Fruit fly (Drosophila melanogaster): ENCODE data around the gene CG11583.

The CG11583 gene

DNA sequence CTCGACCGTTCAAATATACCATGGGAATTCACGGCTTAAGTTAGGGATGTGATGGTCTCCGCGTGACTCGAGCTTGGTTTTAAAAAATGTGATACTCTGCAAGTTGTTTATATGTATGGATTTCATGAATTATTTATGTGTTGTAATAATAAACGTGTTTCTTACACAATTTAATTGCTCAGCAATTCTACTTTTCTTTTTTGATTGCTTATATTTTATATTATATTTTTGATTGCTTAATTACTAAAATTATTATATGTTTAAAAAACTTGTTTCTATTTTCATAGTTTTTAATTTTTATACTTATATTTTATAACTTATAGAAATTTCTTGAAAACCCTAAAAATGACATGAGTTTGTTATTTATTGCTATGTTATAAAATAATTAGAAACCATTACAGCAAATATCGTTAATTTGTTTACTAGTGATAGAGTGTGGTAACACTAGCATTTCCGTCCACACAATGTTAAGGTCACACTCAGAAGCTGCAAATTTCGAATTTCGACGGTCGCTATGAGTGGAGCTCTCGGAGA, 28.2 kb downstream of the CG11583 start, which contains the start of the genes ago and CG1265 (continued):
- no peak; the same call in 2 of the 3 replicates for TF ChIP-seq vnd (GFP tag; IDR thresholded peaks at IDR 0.05; ENCODE audit: partially characterized antibody)
- TF ChIP-seq CG10462 (GFP tag; optimal IDR thresholded peaks at IDR 0.05) = no peak
- TF ChIP-seq sens-2 (GFP tag; IDR thresholded peaks at IDR 0.05) = peak; percentile 31; the same call in 1 of the 2 replicates
- TF ChIP-seq Nf-YB (GFP tag; optimal IDR thresholded peaks at IDR 0.05) = peak; percentile 5
- TF ChIP-seq CG6654 (GFP tag; optimal IDR thresholded peaks at IDR 0.05) = no peak
- TF ChIP-seq fu2 (GFP tag; optimal IDR thresholded peaks at IDR 0.05) = no peak
- TF ChIP-seq Scr (GFP tag; IDR thresholded peaks at IDR 0.05; ENCODE audit: partially characterized antibody) = peak; percentile 54
- no peak for TF ChIP-seq CG1233 (GFP tag; optimal IDR thresholded peaks at IDR 0.05)
- peak; percentile 39; the same call in 2 of the 4 replicates for TF ChIP-seq Dll (GFP tag; IDR thresholded peaks at IDR 0.05; ENCODE audit: partially characterized antibody)
- no peak for TF ChIP-seq tll (GFP tag; optimal IDR thresholded peaks at IDR 0.05)
- TF ChIP-seq amos (GFP tag; IDR thresholded peaks at IDR 0.05; ENCODE audit: partially characterized antibody) = peak; percentile 61
- TF ChIP-seq Med (GFP tag) = peak; percentile 74
- peak in 1 of 2 experiments; percentile 30 for TF ChIP-seq insv (GFP tag; optimal IDR thresholded peaks at IDR 0.05)
- TF ChIP-seq ttk (GFP tag; IDR thresholded peaks at IDR 0.05) = no peak
- TF ChIP-seq ash1 (GFP tag; optimal IDR thresholded peaks at IDR 0.05) = no peak
- TF ChIP-seq Fer2 (tag; optimal IDR thresholded peaks at IDR 0.05) = peak; percentile 19
- peak; percentile 49 for TF ChIP-seq B-H2 (GFP tag; optimal IDR thresholded peaks at IDR 0.05)
- no peak for TF ChIP-seq CG14965 (GFP tag; optimal IDR thresholded peaks at IDR 0.05; ENCODE audit: borderline replicate concordance)
- no peak for TF ChIP-seq CG8359 (GFP tag; optimal IDR thresholded peaks at IDR 0.05; ENCODE audit: borderline replicate concordance)
- TF ChIP-seq CG10979 (tag; optimal IDR thresholded peaks at IDR 0.05) = no peak
- TF ChIP-seq chm (GFP tag; IDR thresholded peaks at IDR 0.05) = no peak
- TF ChIP-seq CTCF (GFP tag; optimal IDR thresholded peaks at IDR 0.05) = no peak
- no peak for TF ChIP-seq sima (GFP tag; optimal IDR thresholded peaks at IDR 0.05)
- no peak for TF ChIP-seq CG12942 (GFP tag; optimal IDR thresholded peaks at IDR 0.05)
- TF ChIP-seq pnt (GFP tag; optimal IDR thresholded peaks at IDR 0.05) = no peak
- no peak for TF ChIP-seq ac (GFP tag; optimal IDR thresholded peaks at IDR 0.05)
- peak; percentile 10 for TF ChIP-seq caup (GFP tag; optimal IDR thresholded peaks at IDR 0.05; ENCODE audit: severe bottlenecking)
- peak; percentile 47 for TF ChIP-seq CG30020 (tag; optimal IDR thresholded peaks at IDR 0.05)
- peak; percentile 31 for TF ChIP-seq Oli (tag; optimal IDR thresholded peaks at IDR 0.05)
- TF ChIP-seq mld (GFP tag; IDR thresholded peaks at IDR 0.05; ENCODE audit: partially characterized antibody) = no peak
- no peak for TF ChIP-seq CG31388 (GFP tag; optimal IDR thresholded peaks at IDR 0.05)
- peak; percentile 34; the same call in 1 of the 2 replicates for TF ChIP-seq vvl (GFP tag; IDR thresholded peaks at IDR 0.05)
- TF ChIP-seq CG31365 (tag; optimal IDR thresholded peaks at IDR 0.05) = no peak
- no peak for TF ChIP-seq HmgZ (tag; optimal IDR thresholded peaks at IDR 0.05)
- peak; percentile 46 for TF ChIP-seq CG15601 (tag; optimal IDR thresholded peaks at IDR 0.05)
- no peak for TF ChIP-seq nerfin-1 (tag; optimal IDR thresholded peaks at IDR 0.05)
- no peak for TF ChIP-seq NK7.1 (GFP tag; optimal IDR thresholded peaks at IDR 0.05)
- TF ChIP-seq Dad (GFP tag; optimal IDR thresholded peaks at IDR 0.05) = no peak
- TF ChIP-seq Rfx (GFP tag; IDR thresholded peaks at IDR 0.05) = peak; percentile 68
- no peak for TF ChIP-seq Hand (GFP tag; optimal IDR thresholded peaks at IDR 0.05)
- no peak for TF ChIP-seq lab (GFP tag; optimal IDR thresholded peaks at IDR 0.05)
- no peak for TF ChIP-seq scrt (GFP tag; optimal IDR thresholded peaks at IDR 0.05)
- TF ChIP-seq CG17361 (GFP tag; IDR thresholded peaks at IDR 0.05) = peak; percentile 83
- no peak for TF ChIP-seq Sin3A (optimal IDR thresholded peaks at IDR 0.05)
- TF ChIP-seq run (tag; optimal IDR thresholded peaks at IDR 0.05) = no peak
- TF ChIP-seq Bteb2 (GFP tag; optimal IDR thresholded peaks at IDR 0.05) = no peak
- TF ChIP-seq chif (GFP tag; optimal IDR thresholded peaks at IDR 0.05) = no peak
- TF ChIP-seq Ada2b (GFP tag; IDR thresholded peaks at IDR 0.05) = peak; percentile 18; the same call in 1 of the 2 replicates
- TF ChIP-seq z (GFP tag; IDR thresholded peaks at IDR 0.05) = no peak
- no peak for TF ChIP-seq CG6765 (GFP tag; optimal IDR thresholded peaks at IDR 0.05)
